Fruit fly (Drosophila melanogaster) whole organism, prepupa: ENCODE measurements around the gene sds22.

Experiments used
- CG10631 ChIP-seq: fragments of 200-800 bp; sonication (Bioruptor generic); optimal IDR thresholded peaks from 2 replicates; lab custom pipeline; 2016; ENCODE audit warnings: missing biosample characterization, missing genetic modification characterization
- CG10669 ChIP-seq: fragments of 200-800 bp; sonication (Bioruptor generic); optimal IDR thresholded peaks from 3 replicates; lab custom pipeline; 2018; ENCODE audit warnings: missing biosample characterization, mild to moderate bottlenecking, missing genetic modification characterization, moderate library complexity
- CG11294 ChIP-seq: fragments of 200-800 bp; sonication (Bioruptor generic); IDR thresholded peaks from 2 replicates; pipeline ENCODE4 v1.3.6; 2022; ENCODE audit warnings: missing biosample characterization, missing genetic modification characterization
- CG11762 ChIP-seq: fragments of 200-800 bp; sonication (Bioruptor generic); optimal IDR thresholded peaks from 3 replicates; lab custom pipeline; 2016; ENCODE audit warnings: missing biosample characterization, missing genetic modification characterization; ENCODE audit not compliant: insufficient read depth
- CG11902 ChIP-seq: fragments of 200-800 bp; sonication (Bioruptor generic); optimal IDR thresholded peaks from 3 replicates; lab custom pipeline; 2016; ENCODE audit warnings: missing biosample characterization, missing genetic modification characterization
- CG3032 ChIP-seq: fragments of 200-800 bp; optimal IDR thresholded peaks from 2 replicates; lab custom pipeline; 2019; ENCODE audit warnings: missing biosample characterization, mild to moderate bottlenecking, missing genetic modification characterization, moderate library complexity
- CG31627 ChIP-seq: fragments of 200-800 bp; sonication (Bioruptor generic); optimal IDR thresholded peaks from 3 replicates; lab custom pipeline; 2016; ENCODE audit warnings: missing biosample characterization, missing genetic modification characterization
- CG32006 ChIP-seq: fragments of 200-800 bp; sonication (Bioruptor generic); optimal IDR thresholded peaks from 3 replicates; lab custom pipeline; 2017; ENCODE audit warnings: missing biosample characterization, mild to moderate bottlenecking, missing genetic modification characterization
- CG34406 ChIP-seq: fragments of 200-800 bp; sonication (Bioruptor generic); optimal IDR thresholded peaks from 3 replicates; lab custom pipeline; 2016; ENCODE audit warnings: missing biosample characterization, missing genetic modification characterization
- CG3919 ChIP-seq: fragments of 200-800 bp; sonication (Bioruptor generic); optimal IDR thresholded peaks from 3 replicates; lab custom pipeline; 2016; ENCODE audit warnings: missing biosample characterization, missing genetic modification characterization
- CG6163 ChIP-seq: fragments of 200-800 bp; sonication (Bioruptor generic); IDR thresholded peaks from 3 replicates; pipeline ENCODE4 v1.3.6; 2022; ENCODE audit warnings: missing biosample characterization, missing genetic modification characterization
- CG6276 ChIP-seq: fragments of 200-800 bp; sonication (Bioruptor generic); optimal IDR thresholded peaks from 2 replicates; lab custom pipeline; 2017; ENCODE audit warnings: missing biosample characterization, mild to moderate bottlenecking, missing genetic modification characterization
- CG6792 ChIP-seq: fragments of 200-800 bp; sonication (Bioruptor generic); optimal IDR thresholded peaks from 3 replicates; lab custom pipeline; 2016; ENCODE audit warnings: missing biosample characterization, missing genetic modification characterization
- CG6854 ChIP-seq: fragments of 200-800 bp; sonication (Bioruptor generic); optimal IDR thresholded peaks from 2 replicates; lab custom pipeline; 2017; ENCODE audit warnings: missing biosample characterization, mild to moderate bottlenecking, missing genetic modification characterization
- CG7368 ChIP-seq: fragments of 200-800 bp; sonication (Bioruptor generic); optimal IDR thresholded peaks from 3 replicates; lab custom pipeline; 2016; ENCODE audit warnings: missing biosample characterization, missing genetic modification characterization
- CG8119 ChIP-seq: fragments of 200-800 bp; sonication (Bioruptor generic); IDR thresholded peaks from 3 replicates; pipeline ENCODE4 v1.3.6; 2022; ENCODE audit warnings: missing biosample characterization, missing genetic modification characterization
- CG9139 ChIP-seq: fragments of 200-800 bp; sonication (Bioruptor generic); optimal IDR thresholded peaks from 3 replicates; lab custom pipeline; 2017; ENCODE audit warnings: missing biosample characterization, mild to moderate bottlenecking, missing genetic modification characterization
- Ets21C ChIP-seq: fragments of 200-800 bp; sonication (Bioruptor generic); optimal IDR thresholded peaks from 3 replicates; lab custom pipeline; 2016; ENCODE audit warnings: missing biosample characterization, missing genetic modification characterization
- Ets96B ChIP-seq: fragments of 200-800 bp; optimal IDR thresholded peaks from 2 replicates; lab custom pipeline; 2019; ENCODE audit warnings: missing biosample characterization, mild to moderate bottlenecking, missing genetic modification characterization, moderate library complexity
- Gug ChIP-seq: fragments of 200-800 bp; sonication (Bioruptor generic); IDR thresholded peaks from 2 replicates; pipeline ENCODE4 v1.3.6; 2022; ENCODE audit warnings: missing biosample characterization, missing genetic modification characterization
- Hr38 ChIP-seq: sonication (Bioruptor generic); optimal IDR thresholded peaks from 2 replicates; lab custom pipeline; 2016; ENCODE audit warnings: missing biosample characterization, missing genetic modification characterization
- Hr39 ChIP-seq: fragments of 200-800 bp; sonication (Bioruptor generic); optimal IDR thresholded peaks from 2 replicates; lab custom pipeline; 2016; ENCODE audit warnings: missing biosample characterization, missing genetic modification characterization
- Lpt ChIP-seq: fragments of 200-800 bp; sonication (Bioruptor generic); optimal IDR thresholded peaks from 3 replicates; lab custom pipeline; 2016; ENCODE audit warnings: missing biosample characterization, missing genetic modification characterization
- Met ChIP-seq: fragments of 200-800 bp; sonication (Bioruptor generic); optimal IDR thresholded peaks from 3 replicates; lab custom pipeline; 2016; ENCODE audit warnings: missing biosample characterization, missing genetic modification characterization
- OdsH ChIP-seq: fragments of 200-800 bp; sonication (Bioruptor generic); optimal IDR thresholded peaks from 3 replicates; lab custom pipeline; 2016; ENCODE audit warnings: missing biosample characterization, missing genetic modification characterization
- Sox14 ChIP-seq: fragments of 200-800 bp; sonication (Bioruptor generic); optimal IDR thresholded peaks from 3 replicates; lab custom pipeline; 2016; ENCODE audit warnings: missing biosample characterization, missing genetic modification characterization
- Sox15 ChIP-seq: fragments of 200-800 bp; sonication (Bioruptor generic); optimal IDR thresholded peaks from 3 replicates; lab custom pipeline; 2016; ENCODE audit warnings: missing biosample characterization, missing genetic modification characterization
- achi ChIP-seq: fragments of 200-800 bp; sonication (Bioruptor generic); optimal IDR thresholded peaks from 3 replicates; lab custom pipeline; 2016; ENCODE audit warnings: missing biosample characterization, missing genetic modification characterization
- acj6 ChIP-seq: fragments of 200-800 bp; sonication (Bioruptor generic); optimal IDR thresholded peaks from 3 replicates; lab custom pipeline; 2016; ENCODE audit warnings: missing biosample characterization, missing genetic modification characterization
- cyc ChIP-seq: fragments of 200-800 bp; sonication (Bioruptor generic); optimal IDR thresholded peaks from 3 replicates; lab custom pipeline; 2016; ENCODE audit warnings: missing biosample characterization, missing genetic modification characterization
- dac ChIP-seq: fragments of 200-800 bp; sonication (Bioruptor generic); optimal IDR thresholded peaks from 2 replicates; lab custom pipeline; 2017; ENCODE audit warnings: missing biosample characterization, mild to moderate bottlenecking, missing genetic modification characterization
- dsx ChIP-seq: fragments of 200-800 bp; optimal IDR thresholded peaks from 3 replicates; lab custom pipeline; 2019; ENCODE audit warnings: missing biosample characterization, mild to moderate bottlenecking, missing genetic modification characterization, moderate library complexity; ENCODE audit not compliant: poor library complexity, severe bottlenecking
- fd85E ChIP-seq: fragments of 200-800 bp; sonication (Bioruptor generic); optimal IDR thresholded peaks from 3 replicates; lab custom pipeline; 2016; ENCODE audit warnings: missing biosample characterization, missing genetic modification characterization
- lz ChIP-seq: fragments of 200-800 bp; sonication (Bioruptor generic); optimal IDR thresholded peaks from 3 replicates; lab custom pipeline; 2016; ENCODE audit warnings: missing biosample characterization, missing genetic modification characterization
- pdm3 ChIP-seq: fragments of 200-800 bp; sonication (Bioruptor generic); optimal IDR thresholded peaks from 3 replicates; lab custom pipeline; 2016; ENCODE audit warnings: missing biosample characterization, missing genetic modification characterization
- salr ChIP-seq, 2 experiments: fragments of 200-800 bp; sonication (Bioruptor generic); optimal IDR thresholded peaks; 3 replicates each; lab custom pipeline; 2016 to 2018; ENCODE audit warnings: missing biosample characterization in 2 of 2, missing genetic modification characterization in 2 of 2, mild to moderate bottlenecking in 1 of 2
- spab ChIP-seq: fragments of 200-800 bp; sonication (Bioruptor generic); optimal IDR thresholded peaks from 2 replicates; lab custom pipeline; 2017; ENCODE audit warnings: missing biosample characterization, mild to moderate bottlenecking, missing genetic modification characterization, missing genetic modification reagents
- ss ChIP-seq, 2 experiments: fragments of 200-800 bp; sonication (Bioruptor generic); optimal IDR thresholded peaks; 2 replicates in 1 of 2; 3 replicates in 1 of 2; lab custom pipeline; 2017 to 2018; ENCODE audit warnings: mild to moderate bottlenecking in 2 of 2, missing biosample characterization in 2 of 2, missing genetic modification characterization in 2 of 2, moderate library complexity in 1 of 2
- svp ChIP-seq: fragments of 200-800 bp; sonication (Bioruptor generic); peaks from one replicate; lab custom pipeline; 2016; ENCODE audit warnings: missing biosample characterization, missing genetic modification characterization

Gene sds22

DNA sequence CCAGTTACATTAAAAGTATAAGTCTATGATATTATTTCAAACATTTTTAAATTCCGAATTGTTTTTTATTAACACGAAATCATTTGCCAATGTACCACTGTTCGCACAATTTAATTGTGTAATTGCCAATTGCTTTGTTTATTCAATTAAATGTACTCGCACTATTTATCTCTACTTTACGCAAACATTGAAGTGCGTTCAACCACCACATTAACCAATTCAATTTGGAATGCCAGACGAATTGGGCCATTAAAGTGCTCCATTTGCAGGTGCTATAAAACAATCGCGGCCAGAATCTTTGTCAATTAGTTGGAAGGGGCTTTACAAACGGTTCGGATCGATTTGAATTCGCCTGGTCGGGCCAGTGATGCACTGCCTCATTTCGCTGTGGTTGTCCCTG lies 19.4 kb downstream of the sds22 start, which contains the start of gene CG5863:
Gene CG5863 (plus strand): TSS at position 301 of the 400 bp plus-strand sequence.
- TF ChIP-seq Gug (no peak), dsx (GFP tag; lab: Kevin White, UChicago) (no peak), spab (GFP tag; lab: Kevin White, UChicago) (no peak), CG31627 (GFP tag; lab: Kevin White, UChicago) (no peak), Sox14 (GFP tag; lab: Kevin White, UChicago) (no peak), CG6163 (no peak), fd85E (GFP tag; lab: Kevin White, UChicago) (no peak), Ets21C (GFP tag; lab: Kevin White, UChicago) (no peak), Lpt (GFP tag; lab: Kevin White, UChicago) (no peak), CG8119 (GFP tag; lab: Robert Waterston, UW) (no peak), CG3919 (GFP tag; lab: Kevin White, UChicago) (no peak), acj6 (GFP tag; lab: Kevin White, UChicago) (no peak), Sox15 (GFP tag; lab: Kevin White, UChicago) (no peak), CG34406 (GFP tag; lab: Kevin White, UChicago) (no peak), cyc (GFP tag; lab: Kevin White, UChicago) (no peak), dac (GFP tag; lab: Kevin White, UChicago) (no peak), CG11902 (GFP tag; lab: Kevin White, UChicago) (no peak), achi (no peak), Hr38 (GFP tag; lab: Kevin White, UChicago) (no peak), CG3032 (tag; lab: Kevin White, UChicago) (no peak)

DNA sequence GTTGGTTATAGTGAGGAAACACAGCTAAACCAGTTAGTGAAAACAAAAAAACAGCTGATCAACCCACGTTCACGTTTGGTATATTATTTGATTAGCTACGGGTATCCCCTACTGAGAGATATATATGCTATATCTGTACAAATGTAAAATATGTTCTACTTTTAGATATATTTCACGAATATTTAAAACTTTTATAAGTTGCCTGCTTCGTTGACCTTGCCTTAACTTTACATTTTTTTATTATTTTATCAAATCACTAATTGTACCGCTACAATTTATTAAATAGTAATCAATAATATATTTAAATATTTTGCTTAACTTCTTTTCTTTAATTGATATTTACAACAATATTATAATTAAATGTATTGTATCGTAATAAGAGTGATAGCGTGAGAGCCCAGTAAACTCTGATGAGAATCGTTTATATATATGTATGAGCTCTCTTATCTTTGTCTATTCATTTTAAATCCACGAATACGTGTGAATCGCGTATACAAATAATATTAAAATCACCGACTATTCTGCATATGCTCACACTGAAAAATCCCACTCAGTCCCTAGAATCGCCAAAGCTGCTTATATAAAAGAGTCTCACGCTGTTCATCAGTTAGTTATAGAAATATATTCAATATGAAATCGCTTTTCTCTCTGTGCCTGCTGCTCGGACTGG lies 21.2 kb downstream of the sds22 start, which contains the start of gene CG42821:
Gene CG42821 (plus strand): TSS at position 620 of the 670 bp plus-strand sequence.
- TF ChIP-seq ss (GFP tag; optimal IDR thresholded peaks at IDR 0.05; lab: Kevin White, UChicago) (no peak), salr (GFP tag; optimal IDR thresholded peaks at IDR 0.05; lab: Kevin White, UChicago) (no peak), Ets21C (GFP tag; lab: Kevin White, UChicago) (no peak), CG7368 (GFP tag; lab: Kevin White, UChicago) (no peak), CG9139 (GFP tag; lab: Kevin White, UChicago) (no peak), CG8119 (GFP tag; lab: Robert Waterston, UW) (no peak), Ets96B (tag; lab: Kevin White, UChicago) (no peak), spab (GFP tag; lab: Kevin White, UChicago) (no peak), pdm3 (GFP tag; lab: Kevin White, UChicago) (no peak), Met (GFP tag; lab: Kevin White, UChicago) (no peak), fd85E (GFP tag; lab: Kevin White, UChicago) (no peak), CG34406 (GFP tag; lab: Kevin White, UChicago) (no peak)

DNA sequence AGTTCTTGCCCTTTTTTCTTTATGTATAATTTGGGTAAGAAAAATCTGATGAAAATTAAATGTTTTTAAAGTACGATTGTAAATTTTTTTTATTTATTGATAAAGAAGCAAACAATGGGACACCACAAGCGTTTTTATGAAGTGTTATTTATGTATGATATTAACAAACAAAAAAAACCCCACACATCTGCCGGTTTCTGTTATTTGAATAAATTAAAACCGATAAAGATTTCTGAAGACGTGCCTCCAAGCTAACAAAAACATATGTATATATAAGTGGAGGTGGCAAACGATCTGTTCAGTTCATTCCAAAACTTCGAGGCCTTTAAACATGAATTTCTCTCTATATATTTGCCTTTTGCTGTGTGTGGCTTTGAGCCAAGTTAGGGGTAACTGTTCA lies 22.2 kb downstream of the sds22 start, which contains the start of gene CG42822:
Gene CG42822 (plus strand): TSS at position 301 of the 400 bp plus-strand sequence.
- TF ChIP-seq OdsH (GFP tag; lab: Kevin White, UChicago) (no peak), svp (GFP tag; lab: Kevin White, UChicago) (peak; percentile 6)

DNA sequence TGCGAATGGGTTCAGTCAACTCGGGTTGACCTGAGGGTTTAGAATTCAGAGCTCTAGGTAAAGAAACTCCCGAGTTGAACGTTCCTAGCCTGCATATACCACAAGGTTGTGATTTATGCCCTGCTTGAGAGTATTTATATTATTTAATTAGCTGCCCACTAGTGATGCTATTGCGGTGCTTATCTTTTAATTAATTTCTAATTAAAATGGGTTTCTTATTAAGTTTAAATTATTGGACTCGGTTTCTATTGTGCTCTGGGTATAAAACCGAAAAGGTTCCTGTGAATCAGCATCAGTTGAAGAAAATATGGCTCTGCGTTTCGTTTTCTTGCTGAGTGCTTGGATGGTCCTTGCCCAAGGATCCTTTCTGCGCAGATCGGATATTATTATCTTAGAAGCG lies 24.0 kb downstream of the sds22 start, which contains the start of gene CG5866:
Gene CG5866 (plus strand): TSS at position 301 of the 400 bp plus-strand sequence.
- TF ChIP-seq svp (GFP tag; lab: Kevin White, UChicago) (peak; percentile 18), Ets96B (tag; lab: Kevin White, UChicago) (no peak), CG10631 (no peak)
- TF ChIP-seq, all 60 proteins: peak for 1

DNA sequence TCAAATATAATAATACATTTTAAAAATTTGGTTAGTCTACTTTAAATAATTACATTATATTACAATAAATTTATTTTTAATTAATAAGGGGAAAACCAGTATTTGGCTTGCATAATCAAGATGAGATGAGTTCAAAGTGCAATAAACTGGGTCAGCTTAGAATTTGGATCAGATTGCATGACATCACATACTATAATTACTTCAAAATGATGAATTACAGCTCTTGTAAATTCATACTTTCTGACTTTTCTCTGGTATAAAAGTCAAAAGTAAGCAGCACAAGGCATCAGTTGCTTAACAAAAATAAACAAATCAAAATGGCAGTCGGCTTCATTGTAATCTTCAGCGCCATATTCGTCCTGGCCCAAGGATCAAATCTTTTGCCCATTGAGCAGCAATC lies 25.8 kb downstream of the sds22 start, which contains the start of gene CG33333:
Gene CG33333 (plus strand): TSS at position 301 of the 400 bp plus-strand sequence.
- TF ChIP-seq CG6854 (GFP tag; lab: Kevin White, UChicago): no peak
- TF ChIP-seq salr (GFP tag; optimal IDR thresholded peaks at IDR 0.05; lab: Kevin White, UChicago): no peak
- no peak for TF ChIP-seq lz (GFP tag; lab: Kevin White, UChicago)
- no peak for TF ChIP-seq fd85E (GFP tag; lab: Kevin White, UChicago)
- no peak for TF ChIP-seq Hr39 (GFP tag; lab: Kevin White, UChicago)
- no peak for TF ChIP-seq CG11294 (GFP tag; lab: Robert Waterston, UW)
- no peak for TF ChIP-seq CG8119 (GFP tag; lab: Robert Waterston, UW)
- no peak for TF ChIP-seq OdsH (GFP tag; lab: Kevin White, UChicago)
- no peak for TF ChIP-seq Met (GFP tag; lab: Kevin White, UChicago)
- no peak for TF ChIP-seq dsx (GFP tag; lab: Kevin White, UChicago)
- no peak for TF ChIP-seq svp (GFP tag; lab: Kevin White, UChicago)
- no peak for TF ChIP-seq CG11762 (GFP tag; lab: Kevin White, UChicago)
- TF ChIP-seq CG6163: no peak
- no peak for TF ChIP-seq CG34406 (GFP tag; lab: Kevin White, UChicago)
- no peak for TF ChIP-seq CG6276 (GFP tag; lab: Kevin White, UChicago)
- TF ChIP-seq CG10669 (GFP tag; lab: Kevin White, UChicago): no peak
- no peak for TF ChIP-seq Gug
- no peak for TF ChIP-seq CG32006 (GFP tag; lab: Kevin White, UChicago)
- TF ChIP-seq Ets21C (GFP tag; lab: Kevin White, UChicago): no peak
- TF ChIP-seq CG6792 (GFP tag; lab: Kevin White, UChicago): no peak
